Fruit fly (Drosophila melanogaster) Kc167 (cell line): ENCODE results near the gene CG7115.

ENCODE experiments used
- Sin3A ChIP-seq: fragments of >200 bp; optimal IDR thresholded peaks from 2 replicates; lab custom pipeline; 2018; ENCODE audit warnings: missing external identifiers
- h ChIP-seq: fragments of >200 bp; optimal IDR thresholded peaks from 3 replicates; lab custom pipeline; 2018; ENCODE audit warnings: missing external identifiers
- psq ChIP-seq: fragments of >200 bp; optimal IDR thresholded peaks from 2 replicates; lab custom pipeline; 2017; ENCODE audit warnings: missing external identifiers

DNA sequence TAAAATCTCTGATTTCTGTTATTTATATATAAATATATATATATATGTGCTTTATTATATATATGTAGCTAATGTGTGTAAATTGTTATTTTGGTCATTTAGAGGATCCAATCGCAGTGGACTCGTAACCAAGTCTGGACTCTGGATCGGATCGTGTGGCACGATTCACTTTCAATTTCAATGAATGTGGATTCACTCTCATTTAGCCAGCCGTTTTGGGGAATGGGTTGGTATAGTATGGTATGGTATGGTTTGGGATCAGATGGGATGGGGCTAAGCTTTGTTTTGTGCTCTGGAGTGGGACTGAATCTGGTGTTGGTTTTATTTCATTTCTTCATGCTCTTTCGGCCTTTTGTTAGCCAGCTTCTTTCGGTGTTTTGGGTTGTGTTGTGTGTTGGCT, 40.8 kb downstream of the CG7115 start:
- TF ChIP-seq psq (lab: Kevin White, UChicago) = no peak
- no peak for TF ChIP-seq h (lab: Kevin White, UChicago)
- no peak for TF ChIP-seq Sin3A (lab: Kevin White, UChicago)
